Worm (Caenorhabditis elegans): ENCODE measurements around the gene col-34.

col-34 gene

DNA sequence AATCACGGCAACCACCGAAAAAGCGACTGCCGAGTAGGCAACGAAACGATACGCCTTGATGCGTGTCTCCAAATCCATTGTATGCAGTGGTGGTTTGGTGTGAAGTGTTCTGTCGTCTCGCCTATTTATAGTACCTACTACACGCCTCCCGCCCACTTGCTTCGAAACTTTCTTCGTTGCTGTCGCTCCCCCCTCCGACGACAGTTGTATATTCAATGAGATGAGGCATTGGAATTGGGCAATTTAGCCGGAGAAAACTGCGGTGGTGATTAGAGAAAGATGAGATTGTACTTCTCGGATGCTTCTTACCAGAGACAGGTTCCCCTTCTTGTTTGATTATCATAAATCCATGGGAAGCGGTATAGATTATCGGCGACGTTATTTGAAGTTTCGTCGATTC, at the start of gene col-34:
Gene col-34 (minus strand): TSS at position 101 of the 400 bp plus-strand sequence.
- TF ChIP-seq F13C5.2 (tag; optimal IDR thresholded peaks at IDR 0.05) = no peak
- TF ChIP-seq scrt-1 (GFP tag; IDR thresholded peaks at IDR 0.05) = no peak
- no peak for TF ChIP-seq aly-1 (tag; optimal IDR thresholded peaks at IDR 0.05)
- TF ChIP-seq ceh-36 (tag; optimal IDR thresholded peaks at IDR 0.05) = no peak
- TF ChIP-seq tbx-37 (GFP tag; conservative IDR thresholded peaks at IDR 0.05) = no peak
- TF ChIP-seq hnd-1 (tag; optimal IDR thresholded peaks at IDR 0.05) = no peak
- no peak for TF ChIP-seq pes-1 (GFP tag; IDR thresholded peaks at IDR 0.05)
- TF ChIP-seq tbx-11 (GFP tag; IDR thresholded peaks at IDR 0.05) = no peak
- no peak for TF ChIP-seq hmbx-1 (tag; optimal IDR thresholded peaks at IDR 0.05)
- TF ChIP-seq hmg-4 (GFP tag; optimal IDR thresholded peaks at IDR 0.05) = no peak
- TF ChIP-seq flt-1 (GFP tag; IDR thresholded peaks at IDR 0.05) = no peak
- no peak for TF ChIP-seq sea-1 (GFP tag; conservative IDR thresholded peaks at IDR 0.05)
- TF ChIP-seq B0310.2 (tag; optimal IDR thresholded peaks at IDR 0.05) = no peak
- TF ChIP-seq ama-1 (optimal IDR thresholded peaks at IDR 0.05) = no peak
- TF ChIP-seq ceh-13 (GFP tag; optimal IDR thresholded peaks at IDR 0.05) = no peak
- no peak for TF ChIP-seq ets-7 (tag; optimal IDR thresholded peaks at IDR 0.05)
- no peak for TF ChIP-seq tra-4 (tag; optimal IDR thresholded peaks at IDR 0.05)

DNA sequence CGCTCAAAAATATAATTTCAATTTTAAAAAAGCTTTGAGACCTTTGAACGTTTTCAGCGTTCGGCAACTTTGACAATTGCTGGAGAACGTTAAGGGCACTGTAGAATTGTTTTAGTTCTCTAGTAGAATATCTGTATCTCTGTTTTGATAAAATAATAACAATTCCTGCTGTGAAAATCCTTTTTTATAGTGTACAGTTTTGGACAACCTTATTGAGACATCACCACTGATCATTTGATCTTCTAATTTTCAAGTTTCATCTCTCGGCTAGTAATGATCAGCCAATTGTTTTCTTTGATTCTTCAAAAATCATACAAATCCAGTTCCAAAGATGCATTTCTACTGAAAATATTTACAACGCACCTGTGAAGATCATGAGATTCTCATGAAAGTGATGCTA, 48.2 kb upstream of the col-34 start, which contains the start of gene F15E6.10:
Gene F15E6.10 (plus strand): TSS at position 301 of the 400 bp plus-strand sequence.
- TF ChIP-seq hnd-1 (tag; optimal IDR thresholded peaks at IDR 0.05) (no peak), tra-4 (tag; optimal IDR thresholded peaks at IDR 0.05) (no peak), aly-1 (tag; optimal IDR thresholded peaks at IDR 0.05) (no peak), ceh-13 (GFP tag; optimal IDR thresholded peaks at IDR 0.05) (no peak), tbx-11 (GFP tag; IDR thresholded peaks at IDR 0.05) (no peak), F13C5.2 (tag; optimal IDR thresholded peaks at IDR 0.05) (no peak), tbx-37 (GFP tag; conservative IDR thresholded peaks at IDR 0.05) (no peak), pes-1 (GFP tag; IDR thresholded peaks at IDR 0.05) (no peak), ceh-36 (tag; optimal IDR thresholded peaks at IDR 0.05) (no peak), scrt-1 (GFP tag; IDR thresholded peaks at IDR 0.05) (no peak), ets-7 (tag; optimal IDR thresholded peaks at IDR 0.05) (no peak), sea-1 (GFP tag; conservative IDR thresholded peaks at IDR 0.05) (no peak), B0310.2 (tag; optimal IDR thresholded peaks at IDR 0.05) (no peak), hmbx-1 (tag; optimal IDR thresholded peaks at IDR 0.05) (no peak), ama-1 (optimal IDR thresholded peaks at IDR 0.05) (no peak), hmg-4 (GFP tag; optimal IDR thresholded peaks at IDR 0.05) (no peak), flt-1 (GFP tag; IDR thresholded peaks at IDR 0.05) (no peak)

DNA sequence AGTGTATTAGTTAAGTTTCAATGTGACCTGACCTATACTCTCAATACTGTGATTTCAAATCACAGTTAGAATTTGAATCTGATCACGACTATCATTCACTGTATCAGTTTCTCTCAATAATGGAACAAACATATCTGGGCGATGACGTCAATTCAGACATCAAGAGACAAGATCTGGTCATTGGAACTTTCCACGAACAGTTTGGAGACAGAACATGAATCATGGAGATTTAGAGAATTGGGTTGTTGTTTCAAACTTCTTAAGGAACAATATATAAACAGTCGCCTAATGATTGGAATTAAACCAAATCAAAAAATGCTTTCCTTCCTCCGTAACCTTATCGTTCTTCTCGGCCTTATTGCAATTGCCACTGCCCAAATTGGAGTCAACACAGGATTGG, 46.8 kb upstream of the col-34 start, which contains the start of gene F15E6.4:
Gene F15E6.4 (plus strand): TSS at position 301 of the 400 bp plus-strand sequence.
- no peak for TF ChIP-seq ama-1 (optimal IDR thresholded peaks at IDR 0.05)
- TF ChIP-seq F13C5.2 (tag; optimal IDR thresholded peaks at IDR 0.05) = no peak
- no peak for TF ChIP-seq hnd-1 (tag; optimal IDR thresholded peaks at IDR 0.05)
- no peak for TF ChIP-seq B0310.2 (tag; optimal IDR thresholded peaks at IDR 0.05)
- no peak for TF ChIP-seq ceh-36 (tag; optimal IDR thresholded peaks at IDR 0.05)

DNA sequence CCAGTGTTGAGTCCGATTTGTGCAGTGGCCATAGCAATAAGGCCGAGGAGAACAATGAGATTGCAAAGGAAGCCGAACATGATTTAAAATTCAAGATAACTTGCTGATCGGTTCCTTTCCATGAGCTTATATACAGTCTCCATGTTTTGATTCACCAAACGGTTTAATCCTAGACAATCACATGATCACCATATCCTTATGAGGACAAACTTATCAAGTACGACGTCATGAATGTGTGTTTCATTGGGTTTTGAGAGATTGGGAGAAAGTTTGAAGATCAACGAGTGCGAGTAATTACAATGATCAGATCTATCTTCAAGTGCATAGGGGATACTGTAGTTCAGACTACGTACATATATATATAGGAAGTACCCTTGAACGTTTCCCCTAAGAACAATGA, 46.1 kb upstream of the col-34 start, which contains the start of gene dct-7:
Gene dct-7 (minus strand): TSS at position 101 of the 400 bp plus-strand sequence.
- TF ChIP-seq hmg-4 (GFP tag; optimal IDR thresholded peaks at IDR 0.05) = no peak
- no peak for TF ChIP-seq ceh-13 (GFP tag; optimal IDR thresholded peaks at IDR 0.05)
- no peak for TF ChIP-seq flt-1 (GFP tag; IDR thresholded peaks at IDR 0.05)
- no peak for TF ChIP-seq aly-1 (tag; optimal IDR thresholded peaks at IDR 0.05)
- no peak for TF ChIP-seq tbx-37 (GFP tag; conservative IDR thresholded peaks at IDR 0.05)
- no peak for TF ChIP-seq ceh-36 (tag; optimal IDR thresholded peaks at IDR 0.05)
- no peak for TF ChIP-seq sea-1 (GFP tag; conservative IDR thresholded peaks at IDR 0.05)
- no peak for TF ChIP-seq F13C5.2 (tag; optimal IDR thresholded peaks at IDR 0.05)

DNA sequence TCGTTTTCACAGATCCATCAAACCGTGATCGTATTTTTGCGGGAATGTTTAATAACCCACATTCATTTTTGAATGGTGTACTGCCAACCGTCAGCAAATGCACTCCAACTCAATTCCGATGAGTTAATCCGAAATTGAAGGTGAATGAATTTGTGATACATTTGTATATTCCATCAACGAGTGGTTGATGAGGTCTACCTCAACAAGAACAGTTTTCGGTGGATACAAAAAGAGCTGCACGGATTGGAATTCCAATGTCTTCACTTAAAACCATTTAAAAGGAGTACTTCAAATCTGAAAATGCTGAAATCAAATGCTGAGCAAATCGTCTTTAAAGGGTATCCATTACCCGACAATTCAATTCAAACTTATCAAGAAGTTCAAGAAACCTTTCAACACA, 44.9 kb upstream of the col-34 start, which contains the start of gene F15E6.5:
Gene F15E6.5 (plus strand): TSS at position 301 of the 400 bp plus-strand sequence.
- TF ChIP-seq hmg-4 (GFP tag; optimal IDR thresholded peaks at IDR 0.05) (no peak), sea-1 (GFP tag; conservative IDR thresholded peaks at IDR 0.05) (no peak), pes-1 (GFP tag; IDR thresholded peaks at IDR 0.05) (no peak), ets-7 (tag; optimal IDR thresholded peaks at IDR 0.05) (no peak), tra-4 (tag; optimal IDR thresholded peaks at IDR 0.05) (no peak), ama-1 (optimal IDR thresholded peaks at IDR 0.05) (no peak), B0310.2 (tag; optimal IDR thresholded peaks at IDR 0.05) (no peak), tbx-37 (GFP tag; conservative IDR thresholded peaks at IDR 0.05) (no peak)

DNA sequence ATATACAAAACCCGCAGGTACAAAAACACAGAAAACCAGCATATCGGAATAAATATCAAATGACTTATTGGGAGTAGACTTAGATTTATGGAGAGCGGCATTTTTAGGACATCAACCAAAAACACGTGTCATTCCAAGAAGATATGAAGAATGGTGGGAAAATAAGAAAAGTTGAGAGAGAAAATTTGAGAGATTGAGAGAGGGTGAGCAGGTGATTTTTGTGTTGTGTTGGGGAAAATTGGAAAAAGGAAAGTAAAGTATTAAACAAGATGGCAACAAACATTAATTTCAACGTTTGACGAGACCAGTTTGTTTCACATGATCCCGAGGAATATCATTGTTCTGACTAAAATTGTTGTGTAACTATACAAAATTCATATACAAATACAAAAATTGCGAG, 43.9 kb upstream of the col-34 start, which contains the start of gene srv-4:
Gene srv-4 (minus strand): TSS at position 101 of the 400 bp plus-strand sequence.
- TF ChIP-seq ets-7 (tag; optimal IDR thresholded peaks at IDR 0.05) = no peak
- TF ChIP-seq tbx-37 (GFP tag; conservative IDR thresholded peaks at IDR 0.05) = no peak
- TF ChIP-seq F13C5.2 (tag; optimal IDR thresholded peaks at IDR 0.05) = no peak
- no peak for TF ChIP-seq pes-1 (GFP tag; IDR thresholded peaks at IDR 0.05)
- TF ChIP-seq hmbx-1 (tag; optimal IDR thresholded peaks at IDR 0.05) = no peak
- no peak for TF ChIP-seq hnd-1 (tag; optimal IDR thresholded peaks at IDR 0.05)

DNA sequence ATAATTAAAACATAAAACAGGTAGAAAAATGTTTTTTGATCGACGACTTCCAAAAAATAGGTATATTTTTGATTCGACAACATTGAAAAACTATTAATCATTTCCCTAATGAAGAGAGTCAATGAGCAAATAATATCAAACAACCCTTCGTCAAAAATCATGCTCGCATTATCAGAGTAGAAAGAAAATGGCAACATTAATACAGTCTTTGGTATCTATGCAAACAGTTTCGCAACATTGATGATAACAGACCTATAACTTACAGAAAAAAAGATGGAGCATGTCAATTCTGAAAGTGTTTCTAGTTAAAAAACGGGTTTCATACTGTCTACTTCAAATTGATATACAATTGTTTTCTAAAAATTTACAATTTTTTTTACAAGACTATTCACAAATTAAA, 40.6 kb upstream of the col-34 start:
- TF ChIP-seq F13C5.2 (tag; optimal IDR thresholded peaks at IDR 0.05) = no peak
- TF ChIP-seq ets-7 (tag; optimal IDR thresholded peaks at IDR 0.05) = no peak

DNA sequence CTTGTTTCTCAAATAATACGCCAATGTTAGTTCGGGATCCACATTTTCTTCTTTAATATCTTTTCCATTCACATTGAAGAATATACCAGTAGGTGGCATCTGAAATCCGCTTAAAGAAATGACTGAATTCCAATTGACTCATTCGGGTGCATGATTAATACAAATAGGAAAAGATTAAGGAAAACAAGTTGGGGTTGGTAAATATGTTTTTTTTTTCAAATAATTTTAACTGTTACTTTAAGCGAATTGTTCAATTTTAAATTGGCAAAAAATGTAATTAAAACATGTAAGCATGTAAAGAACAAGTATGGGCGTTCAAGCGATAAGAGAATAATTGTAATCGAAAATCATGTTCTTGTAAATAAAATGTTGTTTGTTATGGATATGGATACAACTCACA, 39.6 kb upstream of the col-34 start, which contains the start of gene F15E6.6:
Gene F15E6.6 (minus strand): TSS at position 101 of the 400 bp plus-strand sequence.
- TF ChIP-seq B0310.2 (tag; optimal IDR thresholded peaks at IDR 0.05) (no peak), hnd-1 (tag; optimal IDR thresholded peaks at IDR 0.05) (no peak), ceh-36 (tag; optimal IDR thresholded peaks at IDR 0.05) (no peak), F13C5.2 (tag; optimal IDR thresholded peaks at IDR 0.05) (no peak)

Data from whole organism, early embryonic.